Worm (Caenorhabditis elegans) whole organism, L4 larva: Measurements from ENCODE around the gene rde-4.

Experiments used
- F49E8.2 ChIP-seq: sonication (generic microtip); optimal IDR thresholded peaks from 2 replicates; lab custom pipeline; 2016; ENCODE audit warnings: missing compliant biosample characterization, mild to moderate bottlenecking, missing genetic modification characterization, borderline replicate concordance
- aly-2 ChIP-seq: sonication (generic microtip); optimal IDR thresholded peaks from 2 replicates; lab custom pipeline; 2018; ENCODE audit warnings: missing biosample characterization, missing genetic modification characterization
- lin-13 ChIP-seq: fragments of 150-350 bp; optimal IDR thresholded peaks from 2 replicates; lab custom pipeline; 2014; ENCODE audit warnings: missing biosample characterization, missing genetic modification reagents, missing genetic modification characterization
- nhr-11 ChIP-seq: fragments of 150-350 bp; optimal IDR thresholded peaks from 2 replicates; lab custom pipeline; 2014; ENCODE audit warnings: missing biosample characterization, missing genetic modification characterization
- nhr-111 ChIP-seq: fragments of 200-800 bp; sonication (Bioruptor generic); optimal IDR thresholded peaks from 2 replicates; lab custom pipeline; 2018; ENCODE audit warnings: mild to moderate bottlenecking, missing genetic modification characterization, missing compliant biosample characterization
- skn-1 ChIP-seq: fragments of 150-350 bp; optimal IDR thresholded peaks from 2 replicates; lab custom pipeline; 2014; ENCODE audit warnings: missing biosample characterization, missing genetic modification characterization
- snpc-1.2 ChIP-seq: fragments of 200-800 bp; sonication (Bioruptor generic); IDR thresholded peaks from 2 replicates; pipeline ENCODE4 v1.3.6; 2022; ENCODE audit warnings: missing genetic modification reagents, missing genetic modification characterization, missing compliant biosample characterization
- zip-2 ChIP-seq: fragments of 150-350 bp; optimal IDR thresholded peaks from 2 replicates; lab custom pipeline; 2014; ENCODE audit warnings: missing biosample characterization, missing genetic modification characterization

ce11 chrIII:10202391-10202790 lies 16.1 kb downstream of the rde-4 start:
- TF ChIP-seq zip-2 = no peak
- TF ChIP-seq skn-1 (tag; lab: Kevin White, UChicago) = no peak
- no peak for TF ChIP-seq F49E8.2 (tag; lab: Kevin White, UChicago)
- TF ChIP-seq lin-13 (GFP tag; lab: Kevin White, UChicago) = no peak
- no peak for TF ChIP-seq snpc-1.2 (GFP tag; lab: Robert Waterston, UW)
- TF ChIP-seq nhr-11 (tag; lab: Kevin White, UChicago) = no peak
- TF ChIP-seq nhr-111 (GFP tag; lab: Kevin White, UChicago) = no peak
- TF ChIP-seq aly-2 (tag; lab: Kevin White, UChicago) = no peak
